Worm (Caenorhabditis elegans) whole organism, midembryonic: ENCODE data around the gene C25E10.12.

ENCODE experiments used
- T22C8.4 ChIP-seq: fragments of 200-800 bp; sonication (Bioruptor generic); IDR thresholded peaks from 2 replicates; pipeline ENCODE4 v1.3.6; 2022; ENCODE audit warnings: missing genetic modification characterization, missing compliant biosample characterization
- cog-1 ChIP-seq: sonication (generic microtip); optimal IDR thresholded peaks from 2 replicates; lab custom pipeline; 2016; ENCODE audit warnings: missing genetic modification characterization, missing compliant biosample characterization
- flt-1 ChIP-seq: fragments of 200-800 bp; sonication (Bioruptor generic); IDR thresholded peaks from 2 replicates; pipeline ENCODE4 v1.3.6; 2022; ENCODE audit warnings: missing genetic modification characterization, missing compliant biosample characterization
- klf-2 ChIP-seq: fragments of 200-800 bp; sonication (Bioruptor generic); conservative IDR thresholded peaks from 2 replicates; pipeline ENCODE4 v1.3.6; 2022; ENCODE audit warnings: missing genetic modification reagents, missing genetic modification characterization, missing compliant biosample characterization
- med-1 ChIP-seq: sonication (generic microtip); optimal IDR thresholded peaks from 2 replicates; lab custom pipeline; 2017; ENCODE audit warnings: missing genetic modification characterization, mild to moderate bottlenecking, missing compliant biosample characterization, antibody characterized with exemption, missing genetic modification reagents; ENCODE audit not compliant: insufficient read depth
- ref-1 ChIP-seq: fragments of 200-800 bp; sonication (Bioruptor generic); conservative IDR thresholded peaks from 2 replicates; pipeline ENCODE4 v1.3.6; 2022; ENCODE audit warnings: missing genetic modification reagents, missing genetic modification characterization, missing compliant biosample characterization
- tab-1 ChIP-seq: fragments of 200-800 bp; sonication (Bioruptor generic); IDR thresholded peaks from 2 replicates; pipeline ENCODE4 v1.3.6; 2022; ENCODE audit warnings: missing genetic modification characterization, missing compliant biosample characterization
- ztf-23 ChIP-seq: fragments of 200-800 bp; sonication (Bioruptor generic); IDR thresholded peaks from 2 replicates; pipeline ENCODE4 v1.3.6; 2022; ENCODE audit warnings: missing genetic modification reagents, missing genetic modification characterization, missing compliant biosample characterization
- ztf-29 ChIP-seq: fragments of 200-800 bp; sonication (Bioruptor generic); IDR thresholded peaks from 2 replicates; pipeline ENCODE4 v1.3.6; 2022; ENCODE audit warnings: missing genetic modification reagents, missing genetic modification characterization, missing compliant biosample characterization

DNA sequence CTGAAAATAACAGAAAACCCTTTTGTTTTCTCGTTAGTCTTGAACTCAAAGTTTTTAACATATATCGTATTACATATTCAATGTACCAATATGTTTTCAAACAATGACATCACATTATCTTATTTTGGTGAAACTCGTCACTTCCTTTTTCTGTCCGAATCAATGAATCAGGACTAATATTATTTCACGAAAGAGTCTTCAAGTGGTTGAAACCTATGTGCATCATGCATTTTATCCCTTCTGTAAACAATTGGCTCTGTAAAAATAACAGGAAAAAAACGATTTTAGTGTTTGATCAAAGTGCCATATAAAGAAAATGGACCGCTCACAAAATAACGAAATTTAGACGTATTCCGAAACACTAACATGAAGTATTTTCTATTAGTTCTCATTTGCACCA lies 46.0 kb upstream of the C25E10.12 start, which contains the start of gene F21C10.18:
- no peak for TF ChIP-seq T22C8.4 (GFP tag; lab: Robert Waterston, UW)
- no peak for TF ChIP-seq flt-1 (GFP tag; lab: Robert Waterston, UW)
- no peak for TF ChIP-seq klf-2 (GFP tag; lab: Robert Waterston, UW)
- no peak for TF ChIP-seq tab-1 (GFP tag; lab: Robert Waterston, UW)
- TF ChIP-seq ztf-23 (GFP tag; lab: Robert Waterston, UW): no peak
- no peak for TF ChIP-seq cog-1 (tag; lab: Kevin White, UChicago)
- no peak for TF ChIP-seq ref-1 (GFP tag; lab: Robert Waterston, UW)
- TF ChIP-seq med-1 (GFP tag; lab: Kevin White, UChicago): no peak
- no peak for TF ChIP-seq ztf-29
